Fruit fly (Drosophila melanogaster) whole organism, embryonic: ENCODE measurements around the gene CG42240.

Source experiments
- Atf-2 ChIP-seq: fragments of 200-800 bp; sonication (Bioruptor generic); optimal IDR thresholded peaks from 2 replicates; lab custom pipeline; 2016; ENCODE audit warnings: missing biosample characterization, missing genetic modification characterization
- BEAF-32 ChIP-seq: fragments of 200-800 bp; sonication (Bioruptor generic); optimal IDR thresholded peaks from 3 replicates; lab custom pipeline; 2017; ENCODE audit warnings: missing biosample characterization, missing genetic modification characterization, mild to moderate bottlenecking, moderate library complexity, missing genetic modification reagents
- Bdp1 ChIP-seq: fragments of 200-800 bp; sonication (Bioruptor generic); optimal IDR thresholded peaks from 3 replicates; lab custom pipeline; 2016; ENCODE audit warnings: missing biosample characterization, missing genetic modification characterization
- CG11504 ChIP-seq: fragments of 200-800 bp; sonication (Bioruptor generic); optimal IDR thresholded peaks from 3 replicates; lab custom pipeline; 2019; ENCODE audit warnings: missing biosample characterization, mild to moderate bottlenecking, missing genetic modification characterization, moderate library complexity
- CG12744 ChIP-seq: fragments of 200-800 bp; sonication (Bioruptor generic); optimal IDR thresholded peaks from 2 replicates; lab custom pipeline; 2016; ENCODE audit warnings: missing biosample characterization, missing genetic modification characterization
- CG12769 ChIP-seq: fragments of 200-800 bp; sonication (Bioruptor generic); optimal IDR thresholded peaks from 2 replicates; lab custom pipeline; 2019; ENCODE audit warnings: missing biosample characterization, mild to moderate bottlenecking, missing genetic modification characterization, moderate library complexity
- CG14441 ChIP-seq: fragments of 200-800 bp; sonication (Bioruptor generic); IDR thresholded peaks from 2 replicates; pipeline ENCODE4 v1.3.6; 2022; ENCODE audit warnings: missing biosample characterization, missing genetic modification characterization
- CG18011 ChIP-seq: fragments of 200-800 bp; sonication (Bioruptor generic); optimal IDR thresholded peaks from 2 replicates; lab custom pipeline; 2017; ENCODE audit warnings: missing biosample characterization, missing genetic modification characterization, mild to moderate bottlenecking, moderate library complexity, missing genotype
- CG18476 ChIP-seq: fragments of 200-800 bp; sonication (Bioruptor generic); optimal IDR thresholded peaks from 2 replicates; lab custom pipeline; 2016; ENCODE audit warnings: missing biosample characterization, mild to moderate bottlenecking, missing genetic modification characterization
- CG18599 ChIP-seq: fragments of 200-800 bp; sonication (Bioruptor generic); optimal IDR thresholded peaks from 3 replicates; lab custom pipeline; 2017; ENCODE audit warnings: missing biosample characterization, missing genetic modification characterization, mild to moderate bottlenecking, moderate library complexity, missing genetic modification reagents
- CG32532 ChIP-seq: fragments of 200-800 bp; sonication (Bioruptor generic); IDR thresholded peaks from 2 replicates; pipeline ENCODE4 v1.3.6; 2022; ENCODE audit warnings: missing biosample characterization, missing genetic modification characterization
- CG3281 ChIP-seq: fragments of 200-800 bp; sonication (Bioruptor generic); optimal IDR thresholded peaks from 3 replicates; lab custom pipeline; 2017; ENCODE audit warnings: missing biosample characterization, mild to moderate bottlenecking, missing genetic modification characterization
- CG43689 ChIP-seq: fragments of 200-800 bp; sonication (Bioruptor generic); IDR thresholded peaks from 2 replicates; pipeline ENCODE4 v1.3.6; 2022; ENCODE audit warnings: missing biosample characterization, missing genetic modification characterization
- CG5245 ChIP-seq: fragments of 200-800 bp; sonication (Bioruptor generic); optimal IDR thresholded peaks from 3 replicates; lab custom pipeline; 2016; ENCODE audit warnings: missing biosample characterization, missing genetic modification characterization
- CG6175 ChIP-seq: fragments of 200-800 bp; sonication (Bioruptor generic); IDR thresholded peaks from 3 replicates; pipeline ENCODE4 v1.3.6; 2022; ENCODE audit warnings: missing biosample characterization, missing genetic modification characterization
- CG6689 ChIP-seq: fragments of 200-800 bp; sonication (Bioruptor generic); IDR thresholded peaks from 2 replicates; pipeline ENCODE4 v1.3.6; 2022; ENCODE audit warnings: missing biosample characterization, missing genetic modification characterization
- CG7556 ChIP-seq: fragments of 200-800 bp; sonication (Bioruptor generic); optimal IDR thresholded peaks from 2 replicates; lab custom pipeline; 2017; ENCODE audit warnings: missing biosample characterization, mild to moderate bottlenecking, missing genetic modification characterization
- CTCF ChIP-seq: fragments of 200-800 bp; sonication (Bioruptor generic); optimal IDR thresholded peaks from 2 replicates; lab custom pipeline; 2017; ENCODE audit warnings: missing biosample characterization, mild to moderate bottlenecking, missing genetic modification characterization, moderate library complexity
- CkIIα-i1 ChIP-seq: fragments of 200-800 bp; sonication (Bioruptor generic); IDR thresholded peaks from 2 replicates; pipeline ENCODE4 v1.3.6; 2022; ENCODE audit warnings: missing biosample characterization, missing genetic modification characterization
- CoRest ChIP-seq: fragments of 200-800 bp; sonication (Bioruptor generic); optimal IDR thresholded peaks from 3 replicates; lab custom pipeline; 2018; ENCODE audit warnings: missing biosample characterization, mild to moderate bottlenecking, missing genetic modification characterization, moderate library complexity
- D ChIP-seq, 2 experiments: fragments of 200-800 bp in 1 of 2; fragments of >200 bp in 1 of 2; sonication (Bioruptor generic) in 1 of 2; optimal IDR thresholded peaks; 2 replicates in 1 of 2; 3 replicates in 1 of 2; lab custom pipeline; 2017; ENCODE audit warnings: mild to moderate bottlenecking in 1 of 2, missing biosample characterization in 1 of 2, missing genetic modification characterization in 1 of 2, missing genetic modification reagents in 1 of 2
- Dad ChIP-seq: fragments of 200-800 bp; sonication (Bioruptor generic); optimal IDR thresholded peaks from 3 replicates; lab custom pipeline; 2016; ENCODE audit warnings: missing biosample characterization, missing genetic modification characterization
- Dip2 ChIP-seq: fragments of 200-800 bp; sonication (Bioruptor generic); IDR thresholded peaks from 2 replicates; pipeline ENCODE4 v1.3.6; 2022; ENCODE audit warnings: missing biosample characterization, missing genetic modification characterization
- E2f1 ChIP-seq: fragments of 200-800 bp; sonication (Bioruptor generic); IDR thresholded peaks from 2 replicates; pipeline ENCODE4 v1.3.6; 2022; ENCODE audit warnings: missing biosample characterization, missing genetic modification characterization
- H2.0 ChIP-seq: fragments of 200-800 bp; sonication (Bioruptor generic); IDR thresholded peaks from 2 replicates; pipeline ENCODE4 v1.3.6; 2022; ENCODE audit warnings: missing biosample characterization, missing genetic modification characterization
- Hand ChIP-seq: fragments of 200-800 bp; sonication (Bioruptor generic); optimal IDR thresholded peaks from 2 replicates; lab custom pipeline; 2017; ENCODE audit warnings: mild to moderate bottlenecking, missing biosample characterization, missing genetic modification reagents, missing genetic modification characterization
- MBD-R2 ChIP-seq: fragments of 200-800 bp; sonication (Bioruptor generic); IDR thresholded peaks from 2 replicates; pipeline ENCODE4 v1.3.6; 2022; ENCODE audit warnings: missing biosample characterization, missing genetic modification characterization
- Nf-YB ChIP-seq: fragments of 200-800 bp; sonication (Bioruptor generic); optimal IDR thresholded peaks from 3 replicates; lab custom pipeline; 2019; ENCODE audit warnings: missing biosample characterization, mild to moderate bottlenecking, missing genetic modification characterization, moderate library complexity
- Poxn ChIP-seq: fragments of 200-800 bp; sonication (Bioruptor generic); IDR thresholded peaks from 2 replicates; pipeline ENCODE4 v1.3.6; 2022; ENCODE audit warnings: missing biosample characterization, missing genetic modification characterization
- Ptx1 ChIP-seq: fragments of 200-800 bp; sonication (Bioruptor generic); IDR thresholded peaks from 2 replicates; pipeline ENCODE4 v1.3.6; 2022; ENCODE audit warnings: missing biosample characterization, missing genetic modification characterization
- Scr ChIP-seq: fragments of 200-800 bp; sonication (Bioruptor generic); IDR thresholded peaks from 2 replicates; pipeline ENCODE4 v1.3.6; 2022; ENCODE audit warnings: missing biosample characterization, missing genetic modification characterization; ENCODE audit not compliant: partially characterized antibody
- ap ChIP-seq: fragments of 200-800 bp; sonication (Bioruptor generic); IDR thresholded peaks from 2 replicates; pipeline ENCODE4 v1.3.6; 2022; ENCODE audit warnings: missing biosample characterization, missing genetic modification characterization
- ase ChIP-seq: fragments of 200-800 bp; sonication (Bioruptor generic); IDR thresholded peaks from 3 replicates; pipeline ENCODE4 v1.3.6; 2022; ENCODE audit warnings: missing biosample characterization, missing genetic modification characterization
- bsh ChIP-seq, 2 experiments: fragments of 200-800 bp; sonication (Bioruptor generic); optimal IDR thresholded peaks; 2 replicates each; lab custom pipeline; 2017 to 2018; ENCODE audit warnings: mild to moderate bottlenecking in 2 of 2, missing biosample characterization in 2 of 2, missing genetic modification characterization in 2 of 2, moderate library complexity in 1 of 2
- chm ChIP-seq: fragments of 200-800 bp; sonication (Bioruptor generic); IDR thresholded peaks from 2 replicates; pipeline ENCODE4 v1.3.6; 2022; ENCODE audit warnings: missing biosample characterization, missing genetic modification characterization
- ci ChIP-seq: fragments of 200-800 bp; sonication (Bioruptor generic); IDR thresholded peaks from 3 replicates; pipeline ENCODE4 v1.3.6; 2022; ENCODE audit warnings: missing biosample characterization, missing genetic modification characterization
- corto ChIP-seq: fragments of 200-800 bp; sonication (Bioruptor generic); optimal IDR thresholded peaks from 2 replicates; lab custom pipeline; 2016; ENCODE audit warnings: missing biosample characterization, mild to moderate bottlenecking, missing genetic modification characterization, moderate library complexity
- fd96Cb ChIP-seq: fragments of 200-800 bp; sonication (Bioruptor generic); optimal IDR thresholded peaks from 2 replicates; lab custom pipeline; 2018; ENCODE audit warnings: missing biosample characterization, mild to moderate bottlenecking, missing genetic modification characterization, moderate library complexity
- h ChIP-seq: fragments of >200 bp; optimal IDR thresholded peaks from 2 replicates; lab custom pipeline; 2017
- inv ChIP-seq: fragments of 200-800 bp; sonication (Bioruptor generic); IDR thresholded peaks from 2 replicates; pipeline ENCODE4 v1.3.6; 2022; ENCODE audit warnings: missing biosample characterization, missing genetic modification characterization; ENCODE audit not compliant: partially characterized antibody
- lilli ChIP-seq: fragments of 200-800 bp; sonication (Bioruptor generic); optimal IDR thresholded peaks from 3 replicates; lab custom pipeline; 2016; ENCODE audit warnings: missing biosample characterization, missing genetic modification characterization
- lola ChIP-seq, 3 experiments: fragments of >200 bp in 2 of 3; fragments of 200-800 bp in 1 of 3; sonication (Bioruptor generic) in 1 of 3; optimal IDR thresholded peaks; 2 replicates each; lab custom pipeline; 2017 to 2019; ENCODE audit warnings: missing biosample characterization in 3 of 3, missing genetic modification characterization in 3 of 3, mild to moderate bottlenecking in 1 of 3, moderate library complexity in 1 of 3
- otp ChIP-seq: fragments of 200-800 bp; sonication (Bioruptor generic); IDR thresholded peaks from 3 replicates; pipeline ENCODE4, ENCODE4 v1.3.6; 2022; ENCODE audit warnings: missing biosample characterization, missing genetic modification characterization
- sens-2 ChIP-seq: fragments of 200-800 bp; sonication (Bioruptor generic); IDR thresholded peaks from 2 replicates; pipeline ENCODE4 v1.3.6; 2022; ENCODE audit warnings: missing biosample characterization, missing genetic modification characterization
- sisA ChIP-seq: fragments of 200-800 bp; sonication (Bioruptor generic); IDR thresholded peaks from 2 replicates; pipeline ENCODE4 v1.3.6; 2022; ENCODE audit warnings: missing biosample characterization, missing genetic modification characterization
- tap ChIP-seq: fragments of 200-800 bp; optimal IDR thresholded peaks from 3 replicates; lab custom pipeline; 2019; ENCODE audit warnings: missing biosample characterization, mild to moderate bottlenecking, missing genetic modification characterization, moderate library complexity
- tup ChIP-seq: fragments of 200-800 bp; sonication (Bioruptor generic); optimal IDR thresholded peaks from 2 replicates; lab custom pipeline; 2016; ENCODE audit warnings: missing biosample characterization, mild to moderate bottlenecking, missing genetic modification characterization, moderate library complexity
- twi ChIP-seq: fragments of 200-800 bp; optimal IDR thresholded peaks from 2 replicates; lab custom pipeline; 2019; ENCODE audit warnings: missing biosample characterization, mild to moderate bottlenecking, missing genetic modification characterization, moderate library complexity
- wdn ChIP-seq: fragments of 200-800 bp; sonication (Bioruptor generic); IDR thresholded peaks from 2 replicates; pipeline ENCODE4 v1.3.6; 2022; ENCODE audit warnings: missing biosample characterization, missing genetic modification characterization
- wor ChIP-seq: fragments of 200-800 bp; sonication (Bioruptor generic); IDR thresholded peaks from 2 replicates; pipeline ENCODE4 v1.3.6; 2022; ENCODE audit warnings: missing biosample characterization, missing genetic modification characterization

The CG42240 gene

DNA sequence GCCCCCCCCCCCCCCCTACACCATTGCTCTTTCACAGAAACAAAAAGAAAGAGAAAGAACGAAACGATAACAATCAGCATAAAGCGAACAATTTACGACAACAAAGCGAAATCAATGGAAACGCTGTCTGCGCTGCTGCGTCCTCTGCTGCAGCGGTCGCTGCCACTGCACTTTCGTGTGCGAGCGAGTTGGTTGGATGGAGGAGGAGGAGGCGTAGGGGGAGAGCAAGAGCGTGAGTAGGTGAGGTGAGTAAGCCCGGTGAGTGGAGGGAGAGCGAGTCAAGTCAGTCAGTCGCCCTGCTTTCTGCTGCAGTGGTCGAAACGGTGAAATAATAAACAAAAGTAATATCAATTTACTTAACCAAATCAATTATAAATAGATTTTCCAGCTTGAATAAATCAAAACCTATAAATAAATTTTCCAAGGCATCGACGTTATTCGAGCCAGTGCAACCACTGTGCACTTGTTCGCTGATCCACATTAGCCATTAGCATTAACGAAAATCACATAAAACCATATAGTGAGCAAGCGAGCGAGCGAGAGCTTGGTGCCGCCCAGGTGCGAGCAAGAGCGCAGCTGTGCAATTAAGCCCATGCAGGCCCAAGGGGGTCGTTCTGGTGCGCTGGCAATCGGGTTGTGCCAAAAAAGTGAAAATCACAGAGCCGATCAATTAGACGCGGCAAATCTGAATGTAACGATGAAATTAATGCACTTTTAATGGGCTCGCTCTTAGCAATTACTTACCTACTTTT lies 13.3 kb downstream of the CG42240 start (continued):
- TF ChIP-seq BEAF-32 (GFP tag; lab: Kevin White, UChicago) (no peak), ci (peak; percentile 91), ap (GFP tag; lab: Robert Waterston, UW) (peak; percentile 59; the same call in 1 of the 2 replicates), Nf-YB (GFP tag; lab: Kevin White, UChicago) (no peak), CkIIα-i1 (GFP tag; lab: Robert Waterston, UW) (no peak), wor (GFP tag; lab: Robert Waterston, UW) (peak; percentile 74), Poxn (no peak), Dip2 (GFP tag; lab: Robert Waterston, UW) (no peak), CG3281 (GFP tag; lab: Kevin White, UChicago) (no peak), tup (GFP tag; lab: Kevin White, UChicago) (peak; percentile 13), Atf-2 (GFP tag; lab: Kevin White, UChicago) (peak; percentile 2), corto (GFP tag; lab: Kevin White, UChicago) (peak; percentile 83), CG5245 (peak; percentile 9), bsh (GFP tag; optimal IDR thresholded peaks at IDR 0.05; lab: Kevin White, UChicago) (peak in 1 of 2 experiments; percentile 62), Dad (GFP tag; lab: Kevin White, UChicago) (peak; percentile 13), Ptx1 (GFP tag; lab: Robert Waterston, UW) (peak; percentile 78), lilli (GFP tag; lab: Kevin White, UChicago) (no peak), CG18599 (peak; percentile 2), chm (GFP tag; lab: Robert Waterston, UW) (no peak), Hand (GFP tag; lab: Kevin White, UChicago) (no peak), otp (GFP tag; lab: Robert Waterston, UW) (peak; percentile 76), CG14441 (GFP tag; lab: Robert Waterston, UW) (peak; percentile 63; the same call in 1 of the 2 replicates), Bdp1 (GFP tag; lab: Kevin White, UChicago) (no peak), CG12769 (tag; lab: Kevin White, UChicago) (no peak), CG11504 (peak; percentile 32), D (optimal IDR thresholded peaks at IDR 0.05; lab: Kevin White, UChicago) (no peak), D (GFP tag; optimal IDR thresholded peaks at IDR 0.05; lab: Kevin White, UChicago) (no peak), CG43689 (no peak), H2.0 (GFP tag; lab: Robert Waterston, UW) (peak; percentile 56; the same call in 1 of the 2 replicates), CTCF (GFP tag; lab: Kevin White, UChicago) (no peak), CG32532 (GFP tag; lab: Robert Waterston, UW) (no peak), fd96Cb (tag; lab: Kevin White, UChicago) (no peak), MBD-R2 (GFP tag; lab: Robert Waterston, UW) (no peak), ase (GFP tag; lab: Robert Waterston, UW) (peak; percentile 79; the same call in 2 of the 3 replicates), h (lab: Kevin White, UChicago) (no peak), E2f1 (GFP tag; lab: Robert Waterston, UW) (peak; percentile 46), CG18476 (peak; percentile 17), sens-2 (GFP tag; lab: Robert Waterston, UW) (peak; percentile 57), CG12744 (GFP tag; lab: Kevin White, UChicago) (no peak), CoRest (tag; lab: Kevin White, UChicago) (peak; percentile 1), CG6689 (peak; percentile 47), CG18011 (no peak), inv (GFP tag; lab: Robert Waterston, UW) (no peak), CG6175 (no peak), CG7556 (GFP tag; lab: Kevin White, UChicago) (no peak), sisA (GFP tag; lab: Robert Waterston, UW) (peak; percentile 57), wdn (GFP tag; lab: Robert Waterston, UW) (no peak), lola (GFP tag; optimal IDR thresholded peaks at IDR 0.05; lab: Kevin White, UChicago) (no peak), Scr (GFP tag; lab: Robert Waterston, UW) (no peak), twi (tag; lab: Kevin White, UChicago) (no peak), tap (tag; lab: Kevin White, UChicago) (peak; percentile 18)
